Fruit fly (Drosophila melanogaster) whole organism, embryonic: Measurements from ENCODE around the gene tex.
A peak's percentile ranks its signal among the peaks of the same experiment; 100 is the strongest.

Experiments
- Adf1 ChIP-seq: fragments of 200-800 bp; sonication (Bioruptor generic); IDR thresholded peaks from 2 replicates; pipeline ENCODE4 v1.3.6; 2022; ENCODE audit warnings: missing biosample characterization, missing genetic modification characterization
- C15 ChIP-seq: fragments of 200-800 bp; sonication (Bioruptor generic); IDR thresholded peaks from 3 replicates; pipeline ENCODE4 v1.3.6; 2022; ENCODE audit warnings: missing biosample characterization, missing genetic modification characterization
- CG10543 ChIP-seq: fragments of 200-800 bp; sonication (Bioruptor generic); optimal IDR thresholded peaks from 3 replicates; lab custom pipeline; 2017; ENCODE audit warnings: missing biosample characterization, mild to moderate bottlenecking, missing genetic modification characterization, moderate library complexity
- CG11085 ChIP-seq: fragments of 200-800 bp; sonication (Bioruptor generic); IDR thresholded peaks from 2 replicates; pipeline ENCODE4 v1.3.6; 2022; ENCODE audit warnings: missing biosample characterization, missing genetic modification characterization
- CG11398 ChIP-seq: fragments of 200-800 bp; sonication (Bioruptor generic); optimal IDR thresholded peaks from 2 replicates; lab custom pipeline; 2016; ENCODE audit warnings: missing biosample characterization, missing genetic modification characterization
- CG11456 ChIP-seq: fragments of 200-800 bp; sonication (Bioruptor generic); IDR thresholded peaks from 3 replicates; pipeline ENCODE4 v1.3.6; 2022; ENCODE audit warnings: missing biosample characterization, missing genetic modification characterization
- CG1233 ChIP-seq: fragments of 200-800 bp; sonication (Bioruptor generic); optimal IDR thresholded peaks from 4 replicates; lab custom pipeline; 2018; ENCODE audit warnings: missing biosample characterization, mild to moderate bottlenecking, missing genetic modification characterization
- CG12942 ChIP-seq: fragments of 200-800 bp; sonication (Bioruptor generic); optimal IDR thresholded peaks from 3 replicates; lab custom pipeline; 2016; ENCODE audit warnings: missing biosample characterization, missing genetic modification characterization
- CG13624 ChIP-seq: fragments of 200-800 bp; sonication (Bioruptor generic); optimal IDR thresholded peaks from 2 replicates; lab custom pipeline; 2016; ENCODE audit warnings: missing biosample characterization, missing genetic modification characterization
- CG1647 ChIP-seq: fragments of 200-800 bp; sonication (Bioruptor generic); optimal IDR thresholded peaks from 3 replicates; lab custom pipeline; 2016; ENCODE audit warnings: missing biosample characterization, missing genetic modification characterization
- CG17361 ChIP-seq: fragments of 200-800 bp; sonication (Bioruptor generic); IDR thresholded peaks from 3 replicates; pipeline ENCODE4 v1.3.6; 2022; ENCODE audit warnings: missing biosample characterization, missing genetic modification characterization
- CG2202 ChIP-seq: fragments of 200-800 bp; sonication (Bioruptor generic); optimal IDR thresholded peaks from 2 replicates; lab custom pipeline; 2018; ENCODE audit warnings: missing biosample characterization, mild to moderate bottlenecking, missing genetic modification characterization
- CG2712 ChIP-seq: fragments of 200-800 bp; optimal IDR thresholded peaks from 3 replicates; lab custom pipeline; 2019; ENCODE audit warnings: missing biosample characterization, mild to moderate bottlenecking, missing genetic modification characterization, moderate library complexity
- CG3281 ChIP-seq: fragments of 200-800 bp; sonication (Bioruptor generic); optimal IDR thresholded peaks from 3 replicates; lab custom pipeline; 2017; ENCODE audit warnings: missing biosample characterization, mild to moderate bottlenecking, missing genetic modification characterization
- CG34224 ChIP-seq: fragments of 200-800 bp; sonication (Bioruptor generic); IDR thresholded peaks from 3 replicates; pipeline ENCODE4 v1.3.6; 2022; ENCODE audit warnings: missing biosample characterization, missing genetic modification characterization; ENCODE audit not compliant: partially characterized antibody
- CG4328 ChIP-seq: fragments of 200-800 bp; sonication (Bioruptor generic); optimal IDR thresholded peaks from 3 replicates; lab custom pipeline; 2017; ENCODE audit warnings: missing biosample characterization, missing genetic modification reagents, missing genetic modification characterization
- CG5180 ChIP-seq: fragments of 200-800 bp; sonication (Bioruptor generic); optimal IDR thresholded peaks from 3 replicates; lab custom pipeline; 2017; ENCODE audit warnings: missing biosample characterization, missing genetic modification characterization, mild to moderate bottlenecking, moderate library complexity, missing genetic modification reagents
- CG5245 ChIP-seq: fragments of 200-800 bp; sonication (Bioruptor generic); optimal IDR thresholded peaks from 3 replicates; lab custom pipeline; 2016; ENCODE audit warnings: missing biosample characterization, missing genetic modification characterization
- CG5953 ChIP-seq: fragments of 200-800 bp; sonication (Bioruptor generic); IDR thresholded peaks from 2 replicates; pipeline ENCODE4 v1.3.6; 2022; ENCODE audit warnings: missing biosample characterization, missing genetic modification characterization
- CG6175 ChIP-seq: fragments of 200-800 bp; sonication (Bioruptor generic); IDR thresholded peaks from 3 replicates; pipeline ENCODE4 v1.3.6; 2022; ENCODE audit warnings: missing biosample characterization, missing genetic modification characterization
- CG6654 ChIP-seq: fragments of 200-800 bp; sonication (Bioruptor generic); optimal IDR thresholded peaks from 2 replicates; lab custom pipeline; 2017; ENCODE audit warnings: missing biosample characterization, mild to moderate bottlenecking, missing genetic modification characterization
- CG7556 ChIP-seq: fragments of 200-800 bp; sonication (Bioruptor generic); optimal IDR thresholded peaks from 2 replicates; lab custom pipeline; 2017; ENCODE audit warnings: missing biosample characterization, mild to moderate bottlenecking, missing genetic modification characterization
- CG8359 ChIP-seq: fragments of 200-800 bp; sonication (Bioruptor generic); optimal IDR thresholded peaks from 2 replicates; lab custom pipeline; 2017; ENCODE audit warnings: missing biosample characterization, mild to moderate bottlenecking, missing genetic modification characterization, borderline replicate concordance
- Camta ChIP-seq: fragments of 200-800 bp; sonication (Bioruptor generic); optimal IDR thresholded peaks from 2 replicates; lab custom pipeline; 2016; ENCODE audit warnings: missing biosample characterization, missing genetic modification characterization
- Dip2 ChIP-seq: fragments of 200-800 bp; sonication (Bioruptor generic); IDR thresholded peaks from 2 replicates; pipeline ENCODE4 v1.3.6; 2022; ENCODE audit warnings: missing biosample characterization, missing genetic modification characterization
- Dll ChIP-seq: fragments of 200-800 bp; sonication (Bioruptor generic); IDR thresholded peaks from 4 replicates; pipeline ENCODE4 v1.3.6; 2022; ENCODE audit warnings: missing biosample characterization, missing genetic modification characterization; ENCODE audit not compliant: partially characterized antibody
- Doc3 ChIP-seq: fragments of 200-800 bp; sonication (Bioruptor generic); IDR thresholded peaks from 3 replicates; pipeline ENCODE4 v1.3.6; 2022; ENCODE audit warnings: missing biosample characterization, missing genetic modification characterization; ENCODE audit not compliant: partially characterized antibody
- Ets65A ChIP-seq: fragments of 200-800 bp; sonication (Bioruptor generic); peaks from one replicate; lab custom pipeline; 2016; ENCODE audit warnings: missing biosample characterization, missing genetic modification characterization
- Hey ChIP-seq: fragments of 200-800 bp; sonication (Bioruptor generic); optimal IDR thresholded peaks from 3 replicates; lab custom pipeline; 2018; ENCODE audit warnings: missing biosample characterization, mild to moderate bottlenecking, missing genetic modification characterization
- Hr3 ChIP-seq: fragments of 200-800 bp; sonication (Bioruptor generic); optimal IDR thresholded peaks from 3 replicates; lab custom pipeline; 2016; ENCODE audit warnings: missing biosample characterization, missing genetic modification characterization
- Lpt ChIP-seq: fragments of >200 bp; optimal IDR thresholded peaks from 2 replicates; lab custom pipeline; 2018; ENCODE audit warnings: missing biosample characterization, missing genetic modification characterization
- Myb ChIP-seq: fragments of 200-800 bp; sonication (Bioruptor generic); optimal IDR thresholded peaks from 2 replicates; lab custom pipeline; 2016; ENCODE audit warnings: missing biosample characterization, missing genetic modification characterization
- Optix ChIP-seq: fragments of 200-800 bp; sonication (Bioruptor generic); IDR thresholded peaks from 3 replicates; pipeline ENCODE4 v1.3.6; 2022; ENCODE audit warnings: missing biosample characterization, missing genetic modification characterization
- Taf1 ChIP-seq: fragments of 200-800 bp; sonication (Bioruptor generic); IDR thresholded peaks from 2 replicates; pipeline ENCODE4 v1.3.6; 2022; ENCODE audit warnings: missing biosample characterization, missing genetic modification characterization
- ara ChIP-seq: fragments of 200-800 bp; sonication (Bioruptor generic); IDR thresholded peaks from 2 replicates; pipeline ENCODE4 v1.3.6; 2022; ENCODE audit warnings: missing biosample characterization, missing genetic modification characterization
- az2 ChIP-seq: fragments of 200-800 bp; sonication (Bioruptor generic); optimal IDR thresholded peaks from 3 replicates; lab custom pipeline; 2016; ENCODE audit warnings: missing biosample characterization, missing genetic modification characterization
- bcd ChIP-seq: fragments of 200-800 bp; sonication (Bioruptor generic); optimal IDR thresholded peaks from 2 replicates; lab custom pipeline; 2017; ENCODE audit warnings: missing biosample characterization, mild to moderate bottlenecking, missing genetic modification characterization
- bowl ChIP-seq: fragments of 200-800 bp; sonication (Bioruptor generic); IDR thresholded peaks from 2 replicates; pipeline ENCODE4 v1.3.6; 2022; ENCODE audit warnings: missing biosample characterization, missing genetic modification characterization
- cad ChIP-seq: fragments of >200 bp; optimal IDR thresholded peaks from 2 replicates; lab custom pipeline; 2017; ENCODE audit warnings: missing biosample characterization, missing genetic modification characterization
- dpn ChIP-seq, 2 experiments: fragments of 200-800 bp; sonication (Bioruptor generic); optimal IDR thresholded peaks; 3 replicates each; lab custom pipeline; 2016; ENCODE audit warnings: missing biosample characterization in 2 of 2, missing genetic modification characterization in 2 of 2
- gsb ChIP-seq: fragments of 200-800 bp; sonication (Bioruptor generic); IDR thresholded peaks from 2 replicates; pipeline ENCODE4 v1.3.6; 2022; ENCODE audit warnings: missing biosample characterization, missing genetic modification characterization
- gsb-n ChIP-seq: fragments of 200-800 bp; sonication (Bioruptor generic); optimal IDR thresholded peaks from 3 replicates; lab custom pipeline; 2018; ENCODE audit warnings: missing biosample characterization, mild to moderate bottlenecking, missing genetic modification characterization
- hb ChIP-seq: fragments of 200-800 bp; sonication (Bioruptor generic); IDR thresholded peaks from 3 replicates; pipeline ENCODE4 v1.3.6; 2022; ENCODE audit warnings: missing biosample characterization, missing genetic modification characterization; ENCODE audit not compliant: partially characterized antibody
- hbn ChIP-seq: fragments of 200-800 bp; sonication (Bioruptor generic); IDR thresholded peaks from 2 replicates; pipeline ENCODE4 v1.3.6; 2022; ENCODE audit warnings: missing biosample characterization, missing genetic modification characterization; ENCODE audit not compliant: partially characterized antibody
- ind ChIP-seq: fragments of 200-800 bp; sonication (Bioruptor generic); optimal IDR thresholded peaks from 3 replicates; lab custom pipeline; 2016; ENCODE audit warnings: missing biosample characterization, missing genetic modification characterization
- lilli ChIP-seq: fragments of 200-800 bp; sonication (Bioruptor generic); optimal IDR thresholded peaks from 3 replicates; lab custom pipeline; 2016; ENCODE audit warnings: missing biosample characterization, missing genetic modification characterization
- maf-S ChIP-seq: fragments of 200-800 bp; sonication (Bioruptor generic); optimal IDR thresholded peaks from 2 replicates; lab custom pipeline; 2016; ENCODE audit warnings: missing biosample characterization, missing genetic modification characterization
- org-1 ChIP-seq: fragments of 200-800 bp; sonication (Bioruptor generic); optimal IDR thresholded peaks from 2 replicates; lab custom pipeline; 2017; ENCODE audit warnings: missing biosample characterization, missing genetic modification characterization
- pnt ChIP-seq: fragments of 200-800 bp; sonication (Bioruptor generic); optimal IDR thresholded peaks from 3 replicates; lab custom pipeline; 2016; ENCODE audit warnings: missing biosample characterization, missing genetic modification characterization
- run ChIP-seq: fragments of 200-800 bp; sonication (Bioruptor generic); optimal IDR thresholded peaks from 3 replicates; lab custom pipeline; 2018; ENCODE audit warnings: missing biosample characterization, mild to moderate bottlenecking, missing genetic modification characterization
- sr ChIP-seq: fragments of 200-800 bp; sonication (Bioruptor generic); IDR thresholded peaks from 3 replicates; pipeline ENCODE4 v1.3.6; 2022; ENCODE audit warnings: missing biosample characterization, missing genetic modification characterization
- wek ChIP-seq: fragments of 200-800 bp; sonication (Bioruptor generic); optimal IDR thresholded peaks from 3 replicates; lab custom pipeline; 2018; ENCODE audit warnings: missing biosample characterization, mild to moderate bottlenecking, missing genetic modification characterization, moderate library complexity
- zf30C ChIP-seq: fragments of 200-800 bp; sonication (Bioruptor generic); optimal IDR thresholded peaks from 3 replicates; lab custom pipeline; 2018; ENCODE audit warnings: missing biosample characterization, mild to moderate bottlenecking, missing genetic modification characterization

The tex gene

DNA sequence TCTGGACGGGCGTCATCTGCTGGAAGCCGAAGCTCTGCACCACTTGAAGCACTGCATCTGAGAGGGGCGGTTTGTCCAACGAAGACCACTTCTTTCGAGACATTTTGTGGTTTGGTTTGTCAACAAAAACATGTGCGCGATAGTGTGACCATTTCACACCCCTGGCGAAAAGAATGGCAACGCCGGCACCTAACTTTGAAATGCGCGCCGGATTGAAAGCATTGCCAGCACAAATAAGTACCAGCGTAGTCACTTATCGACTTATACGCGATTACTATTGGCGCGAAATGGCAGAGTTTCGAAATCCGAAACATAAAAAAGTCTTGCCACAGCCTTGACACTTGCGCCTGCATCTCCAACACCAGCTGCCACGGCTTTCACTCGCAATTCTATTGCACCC lies 38.7 kb downstream of the tex start, which contains the start of gene CG9630 (continued):
- TF ChIP-seq az2 (GFP tag; lab: Kevin White, UChicago) (no peak), Doc3 (GFP tag; lab: Robert Waterston, UW) (peak; percentile 48; the same call in 2 of the 3 replicates), CG3281 (GFP tag; lab: Kevin White, UChicago) (no peak), bowl (GFP tag; lab: Robert Waterston, UW) (no peak), Hr3 (GFP tag; lab: Kevin White, UChicago) (no peak), CG2202 (tag; lab: Kevin White, UChicago) (no peak), CG4328 (GFP tag; lab: Kevin White, UChicago) (no peak), Camta (GFP tag; lab: Kevin White, UChicago) (no peak), CG34224 (peak; percentile 80), CG5953 (no peak), CG5245 (no peak), CG7556 (no peak), Hey (tag; lab: Kevin White, UChicago) (no peak), CG13624 (GFP tag; lab: Kevin White, UChicago) (no peak), CG11398 (GFP tag; lab: Kevin White, UChicago) (no peak), CG2712 (tag; lab: Kevin White, UChicago) (peak; percentile 24), Myb (GFP tag; lab: Kevin White, UChicago) (no peak), ara (0 out of 2 replicates have a peak, but pooled peaks have one; percentile 12), ind (no peak), CG1647 (no peak), run (tag; lab: Kevin White, UChicago) (peak; percentile 86), gsb-n (tag; lab: Kevin White, UChicago) (no peak), maf-S (GFP tag; lab: Kevin White, UChicago) (no peak), CG11085 (no peak), CG17361 (GFP tag; lab: Robert Waterston, UW) (no peak), zf30C (GFP tag; lab: Kevin White, UChicago) (no peak), CG6654 (no peak), CG12942 (GFP tag; lab: Kevin White, UChicago) (no peak), cad (GFP tag; lab: Kevin White, UChicago) (no peak), dpn (GFP tag; optimal IDR thresholded peaks at IDR 0.05; lab: Kevin White, UChicago) (no peak), CG6175 (GFP tag; lab: Robert Waterston, UW) (no peak), hb (GFP tag; lab: Robert Waterston, UW) (no peak), lilli (GFP tag; lab: Kevin White, UChicago) (no peak), gsb (GFP tag; lab: Robert Waterston, UW) (no peak), CG10543 (GFP tag; lab: Kevin White, UChicago) (no peak), pnt (GFP tag; lab: Kevin White, UChicago) (no peak), Optix (GFP tag; lab: Robert Waterston, UW) (no peak), CG8359 (GFP tag; lab: Kevin White, UChicago) (no peak), C15 (no peak), sr (GFP tag; lab: Robert Waterston, UW) (no peak), Ets65A (GFP tag; lab: Kevin White, UChicago) (no peak), hbn (GFP tag; lab: Robert Waterston, UW) (peak; percentile 55; the same call in 1 of the 2 replicates), CG5180 (GFP tag; lab: Kevin White, UChicago) (no peak), org-1 (GFP tag; lab: Kevin White, UChicago) (no peak), bcd (GFP tag; lab: Kevin White, UChicago) (no peak), Dip2 (GFP tag; lab: Robert Waterston, UW) (no peak), Dll (GFP tag; lab: Robert Waterston, UW) (peak; percentile 70), Taf1 (GFP tag; lab: Robert Waterston, UW) (no peak), CG1233 (GFP tag; lab: Kevin White, UChicago) (no peak), Lpt (GFP tag; lab: Kevin White, UChicago) (no peak), CG11456 (GFP tag; lab: Robert Waterston, UW) (no peak), wek (GFP tag; lab: Kevin White, UChicago) (no peak), Adf1 (GFP tag; lab: Robert Waterston, UW) (0 out of 2 replicates have a peak, but pooled peaks have one; percentile 16)
